Worm (Caenorhabditis elegans) whole organism, L2 larva: Measurements from ENCODE around the gene trx-5.

Source experiments
- F13H6.1 ChIP-seq: sonication (generic microtip); optimal IDR thresholded peaks from 2 replicates; lab custom pipeline; 2016; ENCODE audit warnings: missing genetic modification characterization, missing compliant biosample characterization
- R02D3.7 ChIP-seq: fragments of 150-350 bp; optimal IDR thresholded peaks from 2 replicates; lab custom pipeline; 2014; ENCODE audit warnings: missing biosample characterization, missing genetic modification characterization
- blmp-1 ChIP-seq: sonication (generic microtip); optimal IDR thresholded peaks from 2 replicates; lab custom pipeline; 2017; ENCODE audit warnings: missing genetic modification characterization, mild to moderate bottlenecking, missing compliant biosample characterization, antibody characterized with exemption, moderate library complexity; ENCODE audit not compliant: insufficient read depth
- ceh-16 ChIP-seq: fragments of 150-350 bp; optimal IDR thresholded peaks from 2 replicates; lab custom pipeline; 2014; ENCODE audit warnings: missing biosample characterization, missing genetic modification characterization
- egl-27 ChIP-seq: sonication (generic microtip); optimal IDR thresholded peaks from 3 replicates; lab custom pipeline; 2017; ENCODE audit warnings: missing biosample characterization, missing genetic modification reagents, missing genetic modification characterization
- elt-1 ChIP-seq: fragments of 150-350 bp; optimal IDR thresholded peaks from 2 replicates; lab custom pipeline; 2014; ENCODE audit warnings: missing biosample characterization, missing genetic modification characterization
- lin-39 ChIP-seq: fragments of 150-350 bp; optimal IDR thresholded peaks from 2 replicates; lab custom pipeline; 2014; ENCODE audit warnings: missing biosample characterization, missing genetic modification reagents, missing genetic modification characterization
- mdl-1 ChIP-seq, 2 experiments: fragments of 150-350 bp in 1 of 2; sonication (generic microtip) in 1 of 2; optimal IDR thresholded peaks; 2 replicates each; lab custom pipeline; 2017; ENCODE audit warnings: missing biosample characterization in 2 of 2, missing genetic modification characterization in 2 of 2
- nhr-11 ChIP-seq: fragments of 150-350 bp; optimal IDR thresholded peaks from 2 replicates; lab custom pipeline; 2014; ENCODE audit warnings: missing biosample characterization, missing genetic modification characterization
- nhr-237 ChIP-seq: fragments of 150-350 bp; optimal IDR thresholded peaks from 2 replicates; lab custom pipeline; 2014; ENCODE audit warnings: missing biosample characterization, missing genetic modification characterization
- nhr-6 ChIP-seq: fragments of 150-350 bp; optimal IDR thresholded peaks from 2 replicates; lab custom pipeline; 2014; ENCODE audit warnings: missing biosample characterization, missing genetic modification characterization
- skn-1 ChIP-seq: sonication (generic microtip); optimal IDR thresholded peaks from 2 replicates; lab custom pipeline; 2017; ENCODE audit warnings: missing biosample characterization, missing genetic modification characterization
- zag-1 ChIP-seq: fragments of 150-350 bp; optimal IDR thresholded peaks from 2 replicates; lab custom pipeline; 2014; ENCODE audit warnings: missing biosample characterization, missing genetic modification characterization
- ztf-11 ChIP-seq: sonication (generic microtip); optimal IDR thresholded peaks from 2 replicates; lab custom pipeline; 2017; ENCODE audit warnings: missing biosample characterization, missing genetic modification characterization

ce11 chrV:1575493-1576084 is 41.4 kb upstream of the trx-5 start:
- no peak for TF ChIP-seq blmp-1 (tag; lab: Kevin White, UChicago)
- TF ChIP-seq egl-27 (tag; lab: Kevin White, UChicago) = no peak
- TF ChIP-seq nhr-11 (tag; lab: Kevin White, UChicago) = no peak
- no peak for TF ChIP-seq ztf-11 (tag; lab: Kevin White, UChicago)
- no peak for TF ChIP-seq ceh-16 (tag; lab: Kevin White, UChicago)
- no peak for TF ChIP-seq elt-1 (tag; lab: Kevin White, UChicago)
- no peak for TF ChIP-seq nhr-6 (tag; lab: Kevin White, UChicago)
- TF ChIP-seq R02D3.7 (tag; lab: Kevin White, UChicago) = no peak
- no peak for TF ChIP-seq zag-1 (tag; lab: Kevin White, UChicago)
- TF ChIP-seq nhr-237 (tag; lab: Kevin White, UChicago) = no peak
- no peak for TF ChIP-seq lin-39 (tag; lab: Kevin White, UChicago)
- TF ChIP-seq mdl-1 (tag; optimal IDR thresholded peaks at IDR 0.05; lab: Kevin White, UChicago) = no peak
- TF ChIP-seq F13H6.1 = no peak
- TF ChIP-seq skn-1 (tag; lab: Kevin White, UChicago) = no peak
